Fruit fly (Drosophila melanogaster): ENCODE results near the gene hdm.
A peak's percentile ranks its signal among the peaks of the same experiment; 100 is the strongest.

The hdm gene

DNA sequence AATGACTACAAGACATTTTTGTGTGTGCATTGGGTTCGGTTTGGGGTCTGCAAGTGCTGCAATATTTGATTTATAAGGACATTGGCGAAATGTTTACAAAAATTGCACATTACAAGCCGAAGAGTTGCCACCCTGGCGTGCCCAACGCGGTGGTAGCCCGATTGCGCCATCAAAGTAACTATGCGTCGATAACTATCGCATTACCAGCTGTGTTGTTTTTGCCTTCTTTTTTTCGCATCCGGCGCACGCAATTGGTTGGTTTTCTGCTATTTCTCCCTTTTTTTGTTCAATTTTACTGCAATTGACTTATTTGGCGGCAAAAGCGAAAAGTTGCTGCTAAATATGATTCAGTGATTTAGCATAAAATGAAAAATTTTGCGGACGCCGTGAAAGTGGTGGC is 14.7 kb upstream of the hdm start, which contains the start of gene RpS14b (continued):
- TF ChIP-seq Hmr (GFP tag; optimal IDR thresholded peaks at IDR 0.05) (peak; percentile 85), dpn (GFP tag; optimal IDR thresholded peaks at IDR 0.05) (peak; percentile 15 to 55), D (optimal IDR thresholded peaks at IDR 0.05) (no peak), D (GFP tag; optimal IDR thresholded peaks at IDR 0.05) (no peak), CG10654 (GFP tag; optimal IDR thresholded peaks at IDR 0.05) (peak; percentile 29), Max (GFP tag; optimal IDR thresholded peaks at IDR 0.05) (peak; percentile 51), CG10431 (GFP tag; optimal IDR thresholded peaks at IDR 0.05) (peak; percentile 39), pho (GFP tag; optimal IDR thresholded peaks at IDR 0.05) (peak; percentile 53), CG12155 (GFP tag; optimal IDR thresholded peaks at IDR 0.05) (no peak), ssp (GFP tag; IDR thresholded peaks at IDR 0.05) (peak; percentile 58), Dad (GFP tag; optimal IDR thresholded peaks at IDR 0.05) (peak; percentile 45), abd-A (tag; optimal IDR thresholded peaks at IDR 0.05) (no peak), Bteb2 (GFP tag; optimal IDR thresholded peaks at IDR 0.05) (peak; percentile 55), nerfin-1 (tag; optimal IDR thresholded peaks at IDR 0.05) (peak; percentile 6), fru (optimal IDR thresholded peaks at IDR 0.05) (no peak), CG18599 (GFP tag; optimal IDR thresholded peaks at IDR 0.05) (peak; percentile 74), CG15269 (tag; optimal IDR thresholded peaks at IDR 0.05) (peak; percentile 61), CG2202 (tag; optimal IDR thresholded peaks at IDR 0.05) (no peak), fd96Cb (tag; optimal IDR thresholded peaks at IDR 0.05) (no peak), Dip3 (GFP tag; optimal IDR thresholded peaks at IDR 0.05) (peak; percentile 57), CG1024 (GFP tag; IDR thresholded peaks at IDR 0.05) (no peak), CG12659 (GFP tag; optimal IDR thresholded peaks at IDR 0.05) (peak; percentile 90), Rx (GFP tag; IDR thresholded peaks at IDR 0.05) (peak; percentile 67), CG3065 (GFP tag; optimal IDR thresholded peaks at IDR 0.05) (no peak), CTCF (GFP tag; optimal IDR thresholded peaks at IDR 0.05) (peak; percentile 26), CG2120 (GFP tag; optimal IDR thresholded peaks at IDR 0.05) (peak; percentile 66), jigr1 (GFP tag; IDR thresholded peaks at IDR 0.05) (no peak), kni (GFP tag; optimal IDR thresholded peaks at IDR 0.05) (peak; percentile 49), CG3838 (GFP tag; optimal IDR thresholded peaks at IDR 0.05) (no peak), CG11504 (tag; optimal IDR thresholded peaks at IDR 0.05) (peak; percentile 44), chm (GFP tag; IDR thresholded peaks at IDR 0.05) (peak; percentile 82), CG6683 (GFP tag; optimal IDR thresholded peaks at IDR 0.05) (no peak), NfI (GFP tag; optimal IDR thresholded peaks at IDR 0.05) (peak; percentile 85), wor (GFP tag; IDR thresholded peaks at IDR 0.05) (no peak), CG12071 (GFP tag; optimal IDR thresholded peaks at IDR 0.05) (peak; percentile 42), CG2116 (GFP tag; optimal IDR thresholded peaks at IDR 0.05) (peak; percentile 98), yki (optimal IDR thresholded peaks at IDR 0.05) (no peak), CG2712 (tag; optimal IDR thresholded peaks at IDR 0.05) (peak; percentile 17), Kr (GFP tag; optimal IDR thresholded peaks at IDR 0.05) (no peak), cwo (GFP tag; optimal IDR thresholded peaks at IDR 0.05) (peak; percentile 35), nmo (GFP tag; optimal IDR thresholded peaks at IDR 0.05) (peak; percentile 30)

DNA sequence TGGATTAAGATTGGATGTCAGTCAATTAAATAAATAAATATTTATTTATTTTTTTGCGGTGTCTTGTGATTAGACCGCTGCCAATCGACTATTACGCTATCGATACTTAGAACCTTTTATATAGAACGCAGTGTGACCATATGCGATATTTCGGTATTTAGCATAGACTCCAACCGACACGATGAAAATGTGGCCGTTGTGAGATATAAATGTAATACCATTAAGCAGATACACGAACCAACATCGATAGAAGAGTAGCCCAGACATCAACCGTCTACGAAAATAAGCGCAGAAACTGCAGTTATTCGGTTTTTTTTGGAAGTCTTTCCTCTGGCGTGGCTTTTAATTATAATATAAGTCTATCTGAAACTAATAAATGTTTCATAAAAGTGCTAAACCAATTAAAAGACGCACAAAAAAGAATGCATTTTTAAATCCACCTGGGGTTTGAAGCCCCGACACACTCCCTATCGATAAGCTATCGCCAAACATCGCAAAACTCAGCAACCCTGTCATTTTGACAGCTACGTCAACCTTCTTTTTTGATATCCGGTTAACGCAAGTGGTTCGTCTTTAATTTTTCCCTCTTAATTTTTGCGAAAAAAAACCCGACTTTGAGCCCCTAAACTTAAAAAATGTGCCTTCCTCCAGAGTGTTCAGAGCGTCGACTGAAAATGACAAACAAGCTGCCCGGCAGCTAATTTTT is 13.4 kb upstream of the hdm start, which contains the start of the genes Dhdds and RpS14a:
TSS of gene Dhdds (minus strand) at position 142 of the 706 bp plus-strand sequence.
TSS of gene RpS14a (plus strand) at position 533 of the 706 bp plus-strand sequence.
- TF ChIP-seq CG1792 (GFP tag; optimal IDR thresholded peaks at IDR 0.05) (no peak), CG10431 (GFP tag; optimal IDR thresholded peaks at IDR 0.05) (peak; percentile 74), hbn (GFP tag; IDR thresholded peaks at IDR 0.05; ENCODE audit: partially characterized antibody) (peak; percentile 65; the same call in 1 of the 2 replicates), CG30403 (GFP tag; optimal IDR thresholded peaks at IDR 0.05) (peak; percentile 61), lov (optimal IDR thresholded peaks at IDR 0.05) (no peak), lov (GFP tag; IDR thresholded peaks at IDR 0.05) (0 out of 3 replicates have a peak, but pooled peaks have one; percentile 29), sd (tag; optimal IDR thresholded peaks at IDR 0.05) (peak; percentile 9), CG4404 (GFP tag; IDR thresholded peaks at IDR 0.05) (no peak), CG11696 (GFP tag; IDR thresholded peaks at IDR 0.05) (no peak), CG6791 (GFP tag; IDR thresholded peaks at IDR 0.05; ENCODE audit: partially characterized antibody) (peak; percentile 71; the same call in 2 of the 3 replicates), stwl (tag; optimal IDR thresholded peaks at IDR 0.05) (no peak), tup (GFP tag; optimal IDR thresholded peaks at IDR 0.05) (peak; percentile 27), CG5953 (GFP tag; IDR thresholded peaks at IDR 0.05) (no peak)
